Comparison of ENCODE assay signal across 3 worm cellular contexts in genomic region chrIII:7788410-7788809, ce11.
A peak's percentile ranks its signal among the peaks of the same experiment; 100 is the strongest.
TF ChIP-seq lines count a peak whose summit lies in the region.

No protein-coding gene starts in this region.

TF ChIP-seq in whole organism, L1 larva, 84 proteins besides CTCF, POLR2A, EP300 and RAD21:
- TF ChIP-seq lin-35 (GFP tag; optimal IDR thresholded peaks at IDR 0.05; lab: Kevin White, UChicago) (no peak), rnt-1 (tag; optimal IDR thresholded peaks at IDR 0.05; lab: Kevin White, UChicago) (peak; percentile 22), unc-86 (tag; optimal IDR thresholded peaks at IDR 0.05; lab: Kevin White, UChicago) (no peak)

TF ChIP-seq in whole organism, L2 larva, 48 proteins besides CTCF, POLR2A, EP300 and RAD21:
- no peak for TF ChIP-seq ztf-11 (tag; optimal IDR thresholded peaks at IDR 0.05; lab: Kevin White, UChicago)
- no peak for TF ChIP-seq aly-2 (tag; optimal IDR thresholded peaks at IDR 0.05; lab: Kevin White, UChicago)
- TF ChIP-seq nhr-10 (tag; optimal IDR thresholded peaks at IDR 0.05; lab: Kevin White, UChicago): no peak
- peak; percentile 64 for TF ChIP-seq mab-5 (tag; optimal IDR thresholded peaks at IDR 0.05; lab: Kevin White, UChicago)
- no peak for TF ChIP-seq gmeb-1 (tag; optimal IDR thresholded peaks at IDR 0.05; lab: Kevin White, UChicago)
- TF ChIP-seq blmp-1 (tag; optimal IDR thresholded peaks at IDR 0.05; lab: Kevin White, UChicago; ENCODE audit: insufficient read depth): no peak
- TF ChIP-seq mbf-1 (tag; optimal IDR thresholded peaks at IDR 0.05; lab: Kevin White, UChicago): no peak

TF ChIP-seq in whole organism, mixed stage, embryonic, 35 proteins besides CTCF, POLR2A, EP300 and RAD21:
- TF ChIP-seq mab-5 (tag; optimal IDR thresholded peaks at IDR 0.05; lab: Kevin White, UChicago): peak; percentile 76
- no peak for TF ChIP-seq lsy-2 (tag; optimal IDR thresholded peaks at IDR 0.05; lab: Kevin White, UChicago)
- no peak for TF ChIP-seq unc-120 (tag; optimal IDR thresholded peaks at IDR 0.05; lab: Kevin White, UChicago; ENCODE audit: poor library complexity, severe bottlenecking)
- TF ChIP-seq unc-62 (GFP tag; optimal IDR thresholded peaks at IDR 0.05; lab: Kevin White, UChicago): no peak
- no peak for TF ChIP-seq blmp-1 (tag; optimal IDR thresholded peaks at IDR 0.05; lab: Kevin White, UChicago)
- no peak for TF ChIP-seq snpc-4 (tag; optimal IDR thresholded peaks at IDR 0.05; lab: Kevin White, UChicago)
- no peak for TF ChIP-seq tbx-8 (GFP tag; optimal IDR thresholded peaks at IDR 0.05; lab: Kevin White, UChicago)
- no peak for TF ChIP-seq mls-2 (tag; optimal IDR thresholded peaks at IDR 0.05; lab: Kevin White, UChicago)
